Worm (Caenorhabditis elegans) whole organism, late embryonic: ENCODE data around the gene vps-8.

Experiments used
- ceh-22 ChIP-seq: sonication (generic microtip); optimal IDR thresholded peaks from 2 replicates; lab custom pipeline; 2017; ENCODE audit warnings: missing biosample characterization, missing genetic modification characterization
- lim-6 ChIP-seq: sonication (generic microtip); optimal IDR thresholded peaks from 2 replicates; lab custom pipeline; 2016; ENCODE audit warnings: missing genetic modification characterization, missing compliant biosample characterization

ce11 chrIV:12289149-12289548 lies 13.4 kb upstream of the vps-8 start, which contains the start of gene C42C1.9:
- TF ChIP-seq lim-6 (tag; lab: Kevin White, UChicago), result no peak
- TF ChIP-seq ceh-22 (tag; lab: Kevin White, UChicago), result no peak
